Worm (Caenorhabditis elegans): ENCODE data around the gene K02B7.3.

DNA sequence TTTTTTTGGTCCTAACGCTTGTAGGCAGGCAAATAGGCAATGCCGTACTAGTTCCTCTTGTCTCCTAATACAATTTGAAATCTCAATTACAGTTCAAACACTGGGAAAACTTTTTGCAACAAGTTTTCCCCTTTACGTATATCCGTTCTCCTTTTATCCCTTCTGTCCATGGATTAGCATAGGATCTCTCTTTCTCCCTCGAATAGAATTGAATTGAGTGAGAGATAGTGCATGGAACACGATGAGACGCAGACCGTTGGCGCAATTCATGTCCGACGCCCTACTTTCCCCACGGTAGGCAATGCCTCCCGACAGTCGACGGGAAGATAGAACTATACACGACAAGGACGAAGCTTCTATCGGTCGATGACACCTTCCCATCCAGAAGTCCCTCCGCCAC is 16.9 kb downstream of the K02B7.3 start, which contains the start of gene hhat-1:
- TF ChIP-seq lin-54 (GFP tag; optimal IDR thresholded peaks at IDR 0.05) (no peak), Y56A3A.18 (GFP tag; IDR thresholded peaks at IDR 0.05) (no peak), F52B5.7 (tag; optimal IDR thresholded peaks at IDR 0.05) (no peak), snpc-1.3 (tag; optimal IDR thresholded peaks at IDR 0.05; ENCODE audit: insufficient read depth) (no peak), ama-1 (optimal IDR thresholded peaks at IDR 0.05) (no peak), ama-1 (GFP tag; optimal IDR thresholded peaks at IDR 0.05) (no peak), cebp-2 (GFP tag; IDR thresholded peaks at IDR 0.05) (no peak), dox-1 (GFP tag; IDR thresholded peaks at IDR 0.05) (no peak), madf-8 (GFP tag; conservative IDR thresholded peaks at IDR 0.05) (no peak)

Data from whole organism, young adult.